Fruit fly (Drosophila melanogaster) whole organism, prepupa: ENCODE data around the gene CG4408.

Source experiments
- CG10631 ChIP-seq: fragments of 200-800 bp; sonication (Bioruptor generic); optimal IDR thresholded peaks from 2 replicates; lab custom pipeline; 2016; ENCODE audit warnings: missing biosample characterization, missing genetic modification characterization
- CG10669 ChIP-seq: fragments of 200-800 bp; sonication (Bioruptor generic); optimal IDR thresholded peaks from 3 replicates; lab custom pipeline; 2018; ENCODE audit warnings: missing biosample characterization, mild to moderate bottlenecking, missing genetic modification characterization, moderate library complexity
- CG11294 ChIP-seq: fragments of 200-800 bp; sonication (Bioruptor generic); IDR thresholded peaks from 2 replicates; pipeline ENCODE4 v1.3.6; 2022; ENCODE audit warnings: missing biosample characterization, missing genetic modification characterization
- CG11762 ChIP-seq: fragments of 200-800 bp; sonication (Bioruptor generic); optimal IDR thresholded peaks from 3 replicates; lab custom pipeline; 2016; ENCODE audit warnings: missing biosample characterization, missing genetic modification characterization; ENCODE audit not compliant: insufficient read depth
- CG15336 ChIP-seq: fragments of 200-800 bp; sonication (Bioruptor generic); IDR thresholded peaks from 2 replicates; pipeline ENCODE4 v1.3.6; 2022; ENCODE audit warnings: missing biosample characterization, missing genetic modification characterization
- CG1621 ChIP-seq: fragments of 200-800 bp; sonication (Bioruptor generic); optimal IDR thresholded peaks from 3 replicates; lab custom pipeline; 2018; ENCODE audit warnings: missing biosample characterization, mild to moderate bottlenecking, missing genetic modification characterization
- CG16779 ChIP-seq: fragments of 200-800 bp; sonication (Bioruptor generic); optimal IDR thresholded peaks from 3 replicates; lab custom pipeline; 2017; ENCODE audit warnings: missing biosample characterization, mild to moderate bottlenecking, missing genetic modification characterization
- CG3032 ChIP-seq: fragments of 200-800 bp; optimal IDR thresholded peaks from 2 replicates; lab custom pipeline; 2019; ENCODE audit warnings: missing biosample characterization, mild to moderate bottlenecking, missing genetic modification characterization, moderate library complexity
- CG31627 ChIP-seq: fragments of 200-800 bp; sonication (Bioruptor generic); optimal IDR thresholded peaks from 3 replicates; lab custom pipeline; 2016; ENCODE audit warnings: missing biosample characterization, missing genetic modification characterization
- CG32006 ChIP-seq: fragments of 200-800 bp; sonication (Bioruptor generic); optimal IDR thresholded peaks from 3 replicates; lab custom pipeline; 2017; ENCODE audit warnings: missing biosample characterization, mild to moderate bottlenecking, missing genetic modification characterization
- CG34406 ChIP-seq: fragments of 200-800 bp; sonication (Bioruptor generic); optimal IDR thresholded peaks from 3 replicates; lab custom pipeline; 2016; ENCODE audit warnings: missing biosample characterization, missing genetic modification characterization
- CG3919 ChIP-seq: fragments of 200-800 bp; sonication (Bioruptor generic); optimal IDR thresholded peaks from 3 replicates; lab custom pipeline; 2016; ENCODE audit warnings: missing biosample characterization, missing genetic modification characterization
- CG4318 ChIP-seq: fragments of 200-800 bp; sonication (Bioruptor generic); optimal IDR thresholded peaks from 3 replicates; lab custom pipeline; 2017; ENCODE audit warnings: missing biosample characterization, mild to moderate bottlenecking, missing genetic modification characterization
- CG6163 ChIP-seq: fragments of 200-800 bp; sonication (Bioruptor generic); IDR thresholded peaks from 3 replicates; pipeline ENCODE4 v1.3.6; 2022; ENCODE audit warnings: missing biosample characterization, missing genetic modification characterization
- CG6276 ChIP-seq: fragments of 200-800 bp; sonication (Bioruptor generic); optimal IDR thresholded peaks from 2 replicates; lab custom pipeline; 2017; ENCODE audit warnings: missing biosample characterization, mild to moderate bottlenecking, missing genetic modification characterization
- CG7368 ChIP-seq: fragments of 200-800 bp; sonication (Bioruptor generic); optimal IDR thresholded peaks from 3 replicates; lab custom pipeline; 2016; ENCODE audit warnings: missing biosample characterization, missing genetic modification characterization
- CG8119 ChIP-seq: fragments of 200-800 bp; sonication (Bioruptor generic); IDR thresholded peaks from 3 replicates; pipeline ENCODE4 v1.3.6; 2022; ENCODE audit warnings: missing biosample characterization, missing genetic modification characterization
- CG8632 ChIP-seq: fragments of 200-800 bp; sonication (Bioruptor generic); optimal IDR thresholded peaks from 3 replicates; lab custom pipeline; 2016; ENCODE audit warnings: missing biosample characterization, missing genetic modification characterization
- CG9139 ChIP-seq: fragments of 200-800 bp; sonication (Bioruptor generic); optimal IDR thresholded peaks from 3 replicates; lab custom pipeline; 2017; ENCODE audit warnings: missing biosample characterization, mild to moderate bottlenecking, missing genetic modification characterization
- Eip75B ChIP-seq: fragments of 200-800 bp; sonication (Bioruptor generic); optimal IDR thresholded peaks from 3 replicates; lab custom pipeline; 2016; ENCODE audit warnings: missing biosample characterization, missing genetic modification characterization
- Eip78C ChIP-seq: fragments of 200-800 bp; sonication (Bioruptor generic); peaks from one replicate; lab custom pipeline; 2016; ENCODE audit warnings: missing biosample characterization, missing genetic modification characterization
- Ets21C ChIP-seq: fragments of 200-800 bp; sonication (Bioruptor generic); optimal IDR thresholded peaks from 3 replicates; lab custom pipeline; 2016; ENCODE audit warnings: missing biosample characterization, missing genetic modification characterization
- Ets96B ChIP-seq: fragments of 200-800 bp; optimal IDR thresholded peaks from 2 replicates; lab custom pipeline; 2019; ENCODE audit warnings: missing biosample characterization, mild to moderate bottlenecking, missing genetic modification characterization, moderate library complexity
- Gug ChIP-seq: fragments of 200-800 bp; sonication (Bioruptor generic); IDR thresholded peaks from 2 replicates; pipeline ENCODE4 v1.3.6; 2022; ENCODE audit warnings: missing biosample characterization, missing genetic modification characterization
- Hr38 ChIP-seq: sonication (Bioruptor generic); optimal IDR thresholded peaks from 2 replicates; lab custom pipeline; 2016; ENCODE audit warnings: missing biosample characterization, missing genetic modification characterization
- Hr4 ChIP-seq: fragments of 200-800 bp; sonication (Bioruptor generic); optimal IDR thresholded peaks from 3 replicates; lab custom pipeline; 2016; ENCODE audit warnings: missing biosample characterization, missing genetic modification characterization
- Lpt ChIP-seq: fragments of 200-800 bp; sonication (Bioruptor generic); optimal IDR thresholded peaks from 3 replicates; lab custom pipeline; 2016; ENCODE audit warnings: missing biosample characterization, missing genetic modification characterization
- OdsH ChIP-seq: fragments of 200-800 bp; sonication (Bioruptor generic); optimal IDR thresholded peaks from 3 replicates; lab custom pipeline; 2016; ENCODE audit warnings: missing biosample characterization, missing genetic modification characterization
- Sox102F ChIP-seq: fragments of 200-800 bp; sonication (Bioruptor generic); optimal IDR thresholded peaks from 2 replicates; lab custom pipeline; 2016; ENCODE audit warnings: missing biosample characterization, mild to moderate bottlenecking, missing genetic modification characterization
- Sox14 ChIP-seq: fragments of 200-800 bp; sonication (Bioruptor generic); optimal IDR thresholded peaks from 3 replicates; lab custom pipeline; 2016; ENCODE audit warnings: missing biosample characterization, missing genetic modification characterization
- achi ChIP-seq: fragments of 200-800 bp; sonication (Bioruptor generic); optimal IDR thresholded peaks from 3 replicates; lab custom pipeline; 2016; ENCODE audit warnings: missing biosample characterization, missing genetic modification characterization
- acj6 ChIP-seq: fragments of 200-800 bp; sonication (Bioruptor generic); optimal IDR thresholded peaks from 3 replicates; lab custom pipeline; 2016; ENCODE audit warnings: missing biosample characterization, missing genetic modification characterization
- cyc ChIP-seq: fragments of 200-800 bp; sonication (Bioruptor generic); optimal IDR thresholded peaks from 3 replicates; lab custom pipeline; 2016; ENCODE audit warnings: missing biosample characterization, missing genetic modification characterization
- dac ChIP-seq: fragments of 200-800 bp; sonication (Bioruptor generic); optimal IDR thresholded peaks from 2 replicates; lab custom pipeline; 2017; ENCODE audit warnings: missing biosample characterization, mild to moderate bottlenecking, missing genetic modification characterization
- dsx ChIP-seq: fragments of 200-800 bp; optimal IDR thresholded peaks from 3 replicates; lab custom pipeline; 2019; ENCODE audit warnings: missing biosample characterization, mild to moderate bottlenecking, missing genetic modification characterization, moderate library complexity; ENCODE audit not compliant: poor library complexity, severe bottlenecking
- eg ChIP-seq: fragments of 200-800 bp; sonication (Bioruptor generic); IDR thresholded peaks from 3 replicates; pipeline ENCODE4 v1.3.6; 2022; ENCODE audit warnings: missing biosample characterization, missing genetic modification characterization
- esn ChIP-seq: fragments of 200-800 bp; sonication (Bioruptor generic); optimal IDR thresholded peaks from 2 replicates; lab custom pipeline; 2016; ENCODE audit warnings: missing biosample characterization, mild to moderate bottlenecking, missing genetic modification characterization, moderate library complexity
- fd85E ChIP-seq: fragments of 200-800 bp; sonication (Bioruptor generic); optimal IDR thresholded peaks from 3 replicates; lab custom pipeline; 2016; ENCODE audit warnings: missing biosample characterization, missing genetic modification characterization
- lz ChIP-seq: fragments of 200-800 bp; sonication (Bioruptor generic); optimal IDR thresholded peaks from 3 replicates; lab custom pipeline; 2016; ENCODE audit warnings: missing biosample characterization, missing genetic modification characterization
- net ChIP-seq: fragments of 200-800 bp; sonication (Bioruptor generic); optimal IDR thresholded peaks from 3 replicates; lab custom pipeline; 2016; ENCODE audit warnings: missing biosample characterization, missing genetic modification characterization
- pdm3 ChIP-seq: fragments of 200-800 bp; sonication (Bioruptor generic); optimal IDR thresholded peaks from 3 replicates; lab custom pipeline; 2016; ENCODE audit warnings: missing biosample characterization, missing genetic modification characterization
- salr ChIP-seq, 2 experiments: fragments of 200-800 bp; sonication (Bioruptor generic); optimal IDR thresholded peaks; 3 replicates each; lab custom pipeline; 2016 to 2018; ENCODE audit warnings: missing biosample characterization in 2 of 2, missing genetic modification characterization in 2 of 2, mild to moderate bottlenecking in 1 of 2
- spab ChIP-seq: fragments of 200-800 bp; sonication (Bioruptor generic); optimal IDR thresholded peaks from 2 replicates; lab custom pipeline; 2017; ENCODE audit warnings: missing biosample characterization, mild to moderate bottlenecking, missing genetic modification characterization, missing genetic modification reagents
- topi ChIP-seq: fragments of 200-800 bp; sonication (Bioruptor generic); optimal IDR thresholded peaks from 3 replicates; lab custom pipeline; 2016; ENCODE audit warnings: missing biosample characterization, missing genetic modification characterization
- vri ChIP-seq: fragments of 200-800 bp; sonication (Bioruptor generic); optimal IDR thresholded peaks from 3 replicates; lab custom pipeline; 2016; ENCODE audit warnings: missing biosample characterization, mild to moderate bottlenecking, missing genetic modification characterization

The CG4408 gene

DNA sequence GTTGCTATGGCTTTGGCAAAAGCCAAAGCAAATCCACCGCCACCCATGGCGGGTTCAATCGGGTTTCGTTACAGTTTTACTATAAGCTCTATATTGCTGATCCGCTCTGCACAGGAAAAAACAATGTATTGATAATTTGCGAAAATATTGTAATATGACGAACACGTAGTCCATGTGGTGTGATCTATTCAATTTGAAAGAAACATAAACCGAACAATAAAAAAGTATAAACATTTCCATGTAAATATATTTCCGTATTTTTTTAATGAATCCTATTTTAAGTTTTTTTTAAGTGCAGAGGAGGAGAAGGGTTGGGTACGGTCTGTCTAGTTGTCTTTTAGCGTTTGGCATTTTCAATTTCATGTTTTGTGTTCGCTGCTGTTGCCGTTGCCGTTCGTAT, 30.1 kb upstream of the CG4408 start:
- TF ChIP-seq eg (GFP tag; lab: Robert Waterston, UW), result peak; percentile 48; the same call in 1 of the 3 replicates
- TF ChIP-seq Hr4 (GFP tag; lab: Kevin White, UChicago), result peak; percentile 73
- peak; percentile 8 for TF ChIP-seq CG4318 (GFP tag; lab: Kevin White, UChicago)
- no peak for TF ChIP-seq CG11762 (GFP tag; lab: Kevin White, UChicago)
- TF ChIP-seq vri, result no peak
- peak; percentile 55 for TF ChIP-seq Eip78C (GFP tag; lab: Kevin White, UChicago)
- peak; percentile 68 for TF ChIP-seq CG15336 (GFP tag; lab: Robert Waterston, UW)
- TF ChIP-seq CG8119 (GFP tag; lab: Robert Waterston, UW), result peak; percentile 62; the same call in 2 of the 3 replicates
- peak; percentile 67 for TF ChIP-seq CG32006
- peak; percentile 49 for TF ChIP-seq CG6276

DNA sequence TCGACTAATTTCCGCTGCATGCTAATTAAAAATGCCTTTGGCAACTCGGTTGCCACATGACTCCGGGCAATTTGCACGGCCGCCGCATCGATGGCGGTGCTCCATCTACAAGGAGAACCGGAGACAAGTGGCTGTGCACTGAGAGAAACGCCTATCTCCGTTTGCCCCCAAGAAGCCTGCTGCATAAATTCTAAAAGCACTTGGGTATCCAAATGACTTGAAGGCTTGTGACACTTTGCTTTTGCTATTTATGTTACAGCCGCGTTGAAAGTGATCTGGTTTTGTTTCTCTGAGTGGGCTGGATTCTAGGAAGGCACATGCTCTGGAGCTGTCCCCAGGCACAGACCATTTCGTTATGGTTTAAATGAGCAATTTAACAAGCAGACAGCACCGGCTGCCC, 28.9 kb upstream of the CG4408 start:
- TF ChIP-seq eg (GFP tag; lab: Robert Waterston, UW), result peak; percentile 70; the same call in 2 of the 3 replicates
- TF ChIP-seq cyc (GFP tag; lab: Kevin White, UChicago), result no peak
- TF ChIP-seq CG1621 (tag; lab: Kevin White, UChicago), result peak; percentile 9
- peak; percentile 39 for TF ChIP-seq Lpt (GFP tag; lab: Kevin White, UChicago)
- no peak for TF ChIP-seq CG8632 (GFP tag; lab: Kevin White, UChicago)
- TF ChIP-seq CG34406 (GFP tag; lab: Kevin White, UChicago), result no peak
- peak; percentile 14 for TF ChIP-seq achi
- no peak for TF ChIP-seq dsx
- TF ChIP-seq acj6 (GFP tag; lab: Kevin White, UChicago), result peak; percentile 41
- TF ChIP-seq CG11762 (GFP tag; lab: Kevin White, UChicago), result no peak
- no peak for TF ChIP-seq topi (GFP tag; lab: Kevin White, UChicago)
- TF ChIP-seq OdsH (GFP tag; lab: Kevin White, UChicago), result peak; percentile 18
- no peak for TF ChIP-seq spab (GFP tag; lab: Kevin White, UChicago)
- TF ChIP-seq CG4318 (GFP tag; lab: Kevin White, UChicago), result peak; percentile 20
- TF ChIP-seq CG10669 (GFP tag; lab: Kevin White, UChicago), result peak; percentile 18
- TF ChIP-seq esn, result no peak
- no peak for TF ChIP-seq CG6276
- TF ChIP-seq CG31627 (GFP tag; lab: Kevin White, UChicago), result no peak
- TF ChIP-seq CG3032, result peak; percentile 10
- no peak for TF ChIP-seq CG9139 (GFP tag; lab: Kevin White, UChicago)
- TF ChIP-seq fd85E (GFP tag; lab: Kevin White, UChicago), result no peak
- TF ChIP-seq net (GFP tag; lab: Kevin White, UChicago), result peak; percentile 1
- no peak for TF ChIP-seq Sox102F (GFP tag; lab: Kevin White, UChicago)
- peak; percentile 12 for TF ChIP-seq Ets96B (tag; lab: Kevin White, UChicago)
- peak; percentile 56 for TF ChIP-seq CG10631 (GFP tag; lab: Kevin White, UChicago)
- peak in 1 of 2 experiments; percentile 52 for TF ChIP-seq salr (GFP tag; optimal IDR thresholded peaks at IDR 0.05; lab: Kevin White, UChicago)
- TF ChIP-seq Hr38 (GFP tag; lab: Kevin White, UChicago), result no peak
- TF ChIP-seq Sox14 (GFP tag; lab: Kevin White, UChicago), result peak; percentile 32
- peak; percentile 39; the same call in 1 of the 2 replicates for TF ChIP-seq CG15336 (GFP tag; lab: Robert Waterston, UW)
- TF ChIP-seq Gug (GFP tag; lab: Robert Waterston, UW), result no peak; the same call in 1 of the 2 replicates
- TF ChIP-seq CG3919, result peak; percentile 62
- peak; percentile 60 for TF ChIP-seq CG32006
- peak; percentile 23 for TF ChIP-seq Eip75B
- no peak for TF ChIP-seq vri
- peak; percentile 46 for TF ChIP-seq dac (GFP tag; lab: Kevin White, UChicago)
- TF ChIP-seq CG6163 (GFP tag; lab: Robert Waterston, UW), result peak; percentile 75
- no peak for TF ChIP-seq Ets21C (GFP tag; lab: Kevin White, UChicago)
- TF ChIP-seq CG8119 (GFP tag; lab: Robert Waterston, UW), result 0 out of 3 replicates have a peak, but pooled peaks have one; percentile 41
- TF ChIP-seq pdm3 (GFP tag; lab: Kevin White, UChicago), result peak; percentile 19
- no peak for TF ChIP-seq CG7368 (GFP tag; lab: Kevin White, UChicago)
- TF ChIP-seq lz (GFP tag; lab: Kevin White, UChicago), result no peak
- TF ChIP-seq CG16779 (tag; lab: Kevin White, UChicago), result no peak
- peak; percentile 80 for TF ChIP-seq Eip78C (GFP tag; lab: Kevin White, UChicago)
- TF ChIP-seq CG11294 (GFP tag; lab: Robert Waterston, UW), result 0 out of 2 replicates have a peak, but pooled peaks have one; percentile 23
